Worm (Caenorhabditis elegans): Measurements from ENCODE around the gene srlf-23.
"Not testable (repeated sequence)": the region's sequence is repeated elsewhere in the genome, so short reads cannot be mapped to it uniquely, and the experiment has no call there.

Gene srlf-23

DNA sequence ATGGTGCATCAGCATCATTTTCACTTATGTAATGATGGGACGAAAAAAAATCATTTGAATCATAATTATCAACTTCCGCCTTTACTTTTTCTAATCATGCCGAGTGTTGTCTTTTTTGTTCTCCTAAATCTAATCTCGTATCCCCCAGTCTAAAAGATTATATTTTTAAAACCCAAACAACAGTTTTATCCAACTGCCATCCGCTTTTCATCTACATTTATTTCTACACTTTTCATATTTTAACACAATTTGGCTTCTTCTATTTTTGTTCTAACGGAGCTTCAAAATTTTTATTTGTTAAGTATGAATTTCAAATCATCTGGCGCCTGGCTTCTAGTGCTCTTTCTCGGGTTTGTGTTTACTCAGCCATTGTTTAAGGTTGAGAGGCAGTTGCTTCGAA is 41.2 kb downstream of the srlf-23 start, which contains the start of gene K09C6.3:
TSS of gene K09C6.3 (plus strand) at position 301 of the 400 bp plus-strand sequence.
- TF ChIP-seq tra-4 (tag; optimal IDR thresholded peaks at IDR 0.05) (no peak), aly-1 (tag; optimal IDR thresholded peaks at IDR 0.05) (no peak)

DNA sequence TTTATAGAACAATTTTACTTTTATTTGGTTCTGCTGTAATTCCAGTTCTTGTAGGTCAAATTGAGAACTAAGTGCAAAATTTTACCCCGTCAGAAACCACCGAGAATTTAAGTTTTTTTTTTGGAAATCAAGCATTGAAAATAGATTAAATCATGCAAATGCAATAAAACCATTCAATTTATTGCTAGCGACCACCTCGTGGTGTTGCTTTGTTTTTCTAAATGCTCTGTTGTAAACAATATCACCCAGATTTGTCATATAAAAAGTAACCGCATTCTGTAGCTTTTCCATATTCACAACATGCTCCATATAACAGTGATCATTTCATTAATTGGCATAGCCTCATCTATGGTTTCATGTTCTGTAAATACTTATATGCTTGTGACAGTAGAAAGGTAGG is 43.8 kb downstream of the srlf-23 start, which contains the start of gene srbc-12:
TSS of gene srbc-12 (plus strand) at position 301 of the 400 bp plus-strand sequence.
- TF ChIP-seq tbx-37 (GFP tag; conservative IDR thresholded peaks at IDR 0.05) (no peak), F13C5.2 (tag; optimal IDR thresholded peaks at IDR 0.05) (no peak), hmg-4 (GFP tag; optimal IDR thresholded peaks at IDR 0.05) (no peak), ceh-13 (GFP tag; optimal IDR thresholded peaks at IDR 0.05) (no peak), scrt-1 (GFP tag; IDR thresholded peaks at IDR 0.05) (no peak), sea-1 (GFP tag; conservative IDR thresholded peaks at IDR 0.05) (no peak), hmbx-1 (tag; optimal IDR thresholded peaks at IDR 0.05) (no peak), hnd-1 (tag; optimal IDR thresholded peaks at IDR 0.05) (no peak), tra-4 (tag; optimal IDR thresholded peaks at IDR 0.05) (no peak), B0310.2 (tag; optimal IDR thresholded peaks at IDR 0.05) (no peak), tbx-11 (GFP tag; IDR thresholded peaks at IDR 0.05) (no peak), ceh-36 (tag; optimal IDR thresholded peaks at IDR 0.05) (no peak), ama-1 (optimal IDR thresholded peaks at IDR 0.05) (no peak), ets-7 (tag; optimal IDR thresholded peaks at IDR 0.05) (no peak), flt-1 (GFP tag; IDR thresholded peaks at IDR 0.05) (no peak), pes-1 (GFP tag; IDR thresholded peaks at IDR 0.05) (no peak)

DNA sequence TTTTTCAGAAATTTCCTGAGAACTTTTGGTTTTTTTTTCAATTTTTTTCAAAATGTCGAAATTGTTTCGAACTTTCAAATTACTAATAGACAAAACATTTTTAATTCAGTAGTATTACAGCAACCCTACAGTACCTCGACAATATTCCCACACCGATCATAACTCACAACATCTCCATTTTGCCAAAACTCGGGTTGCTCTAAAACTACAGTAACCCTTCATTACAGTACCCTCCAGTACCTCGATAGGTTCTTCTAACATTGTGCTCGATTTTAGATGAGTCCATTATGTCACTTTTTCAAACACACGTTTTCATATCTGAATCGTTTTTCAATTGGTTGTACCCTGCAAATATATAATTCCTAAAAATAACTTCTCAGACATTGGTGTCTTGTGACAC is 44.3 kb downstream of the srlf-23 start:
- no peak for TF ChIP-seq tbx-37 (GFP tag; conservative IDR thresholded peaks at IDR 0.05)
- no peak for TF ChIP-seq ama-1 (optimal IDR thresholded peaks at IDR 0.05)

DNA sequence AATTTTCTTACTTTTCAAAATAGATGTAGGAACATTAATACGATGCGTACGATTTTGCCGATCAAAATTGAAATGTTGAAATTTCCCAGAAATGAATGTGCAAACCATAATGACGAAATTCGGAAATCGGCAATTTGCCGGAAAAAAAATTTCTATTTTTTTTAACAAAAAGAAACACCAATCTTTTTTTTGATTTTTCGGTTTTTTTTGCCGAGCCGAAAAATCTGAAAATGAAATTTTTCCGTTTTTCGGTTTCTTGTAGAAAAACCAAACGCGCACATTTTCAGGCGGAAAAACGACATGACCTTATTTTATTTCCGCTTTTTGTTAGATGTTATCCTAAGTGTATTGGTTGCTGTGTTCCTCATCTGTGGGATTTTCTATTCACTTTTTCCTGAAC is 45.8 kb downstream of the srlf-23 start, which contains the start of gene srbc-13:
TSS of gene srbc-13 (plus strand) at position 301 of the 400 bp plus-strand sequence.
- TF ChIP-seq ceh-13 (GFP tag; optimal IDR thresholded peaks at IDR 0.05): no peak
- no peak for TF ChIP-seq flt-1 (GFP tag; IDR thresholded peaks at IDR 0.05)
- TF ChIP-seq ama-1 (optimal IDR thresholded peaks at IDR 0.05): no peak
- no peak for TF ChIP-seq pes-1 (GFP tag; IDR thresholded peaks at IDR 0.05)
- no peak for TF ChIP-seq aly-1 (tag; optimal IDR thresholded peaks at IDR 0.05)
- no peak for TF ChIP-seq ceh-36 (tag; optimal IDR thresholded peaks at IDR 0.05)
- TF ChIP-seq hmbx-1 (tag; optimal IDR thresholded peaks at IDR 0.05): no peak
- no peak for TF ChIP-seq hnd-1 (tag; optimal IDR thresholded peaks at IDR 0.05)
- TF ChIP-seq tra-4 (tag; optimal IDR thresholded peaks at IDR 0.05): no peak
- no peak for TF ChIP-seq tbx-11 (GFP tag; IDR thresholded peaks at IDR 0.05)
- TF ChIP-seq hmg-4 (GFP tag; optimal IDR thresholded peaks at IDR 0.05): no peak
- TF ChIP-seq B0310.2 (tag; optimal IDR thresholded peaks at IDR 0.05): no peak

DNA sequence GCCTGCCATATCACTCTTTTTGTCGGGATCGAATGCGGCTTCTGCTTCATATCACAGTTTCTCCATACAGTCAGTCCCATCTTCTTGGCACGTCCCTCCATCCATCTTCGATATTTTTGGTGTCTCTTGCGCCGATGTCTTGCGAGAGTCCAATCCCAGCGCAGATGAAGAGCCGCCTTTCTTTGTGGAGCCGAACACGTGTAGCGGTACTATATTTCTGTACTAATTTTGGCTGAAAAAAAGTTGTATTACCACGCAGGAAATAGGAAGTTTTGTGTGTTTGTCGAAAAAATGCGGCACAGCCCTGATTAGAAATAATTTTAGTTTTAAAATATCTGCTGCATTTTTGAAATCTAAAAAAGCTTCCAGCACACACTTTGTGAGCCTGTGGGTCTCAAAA is 50.2 kb downstream of the srlf-23 start, which contains the start of gene K09C6.8:
TSS of gene K09C6.8 (minus strand) at position 101 of the 400 bp plus-strand sequence.
- not testable (repeated sequence) for TF ChIP-seq scrt-1, flt-1, tbx-11 (GFP tag; IDR thresholded peaks at IDR 0.05)
